Fruit fly (Drosophila melanogaster) whole organism, adult: ENCODE data around the gene GstZ2.

Source experiments
- CG11617 ChIP-seq: fragments of 200-800 bp; sonication (Bioruptor generic); optimal IDR thresholded peaks from 2 replicates; lab custom pipeline; 2017; ENCODE audit warnings: mild to moderate bottlenecking, missing biosample characterization, missing genetic modification reagents, missing genetic modification characterization
- CG33017 ChIP-seq: fragments of 200-800 bp; sonication (Bioruptor generic); optimal IDR thresholded peaks from 2 replicates; lab custom pipeline; 2018; ENCODE audit warnings: missing biosample characterization, mild to moderate bottlenecking, missing genetic modification characterization, moderate library complexity
- Clk ChIP-seq: fragments of 200-800 bp; sonication (Bioruptor generic); optimal IDR thresholded peaks from 2 replicates; lab custom pipeline; 2017; ENCODE audit warnings: missing biosample characterization, missing genetic modification characterization
- ovo ChIP-seq: fragments of 200-800 bp; sonication (Bioruptor generic); optimal IDR thresholded peaks from 2 replicates; lab custom pipeline; 2016; ENCODE audit warnings: missing biosample characterization, missing genetic modification characterization

- no peak for TF ChIP-seq ovo
- TF ChIP-seq Clk: no peak
- peak; percentile 47 for TF ChIP-seq CG11617 (GFP tag; lab: Kevin White, UChicago)
- TF ChIP-seq CG33017 (tag; lab: Kevin White, UChicago): peak; percentile 17
Observed at dm6 chr3R:9503329-9504088, 43.1 kb upstream of the GstZ2 start.
